Fruit fly (Drosophila melanogaster): ENCODE data around the gene pxb.

Gene pxb

dm6 chr3R:15679989-15680388 is 14.0 kb downstream of the pxb start:
- TF ChIP-seq CG32121 (GFP tag; IDR thresholded peaks at IDR 0.05) (no peak), Ets98B (GFP tag; IDR thresholded peaks at IDR 0.05) (no peak), CG9948 (tag; optimal IDR thresholded peaks at IDR 0.05) (no peak), CG17806 (tag; optimal IDR thresholded peaks at IDR 0.05) (no peak), CG14655 (GFP tag; optimal IDR thresholded peaks at IDR 0.05) (no peak), CG4496 (GFP tag; IDR thresholded peaks at IDR 0.05) (no peak), CG12605 (GFP tag; IDR thresholded peaks at IDR 0.05) (no peak), Pif1B (GFP tag; optimal IDR thresholded peaks at IDR 0.05) (no peak), gl (tag; optimal IDR thresholded peaks at IDR 0.05) (no peak), fd96Ca (GFP tag; IDR thresholded peaks at IDR 0.05) (no peak), CG8301 (tag; optimal IDR thresholded peaks at IDR 0.05) (no peak), Snoo (tag; optimal IDR thresholded peaks at IDR 0.05) (no peak)

dm6 chr3R:15680666-15681065 is 14.7 kb downstream of the pxb start:
- no peak for TF ChIP-seq CG8301 (tag; optimal IDR thresholded peaks at IDR 0.05)
- no peak for TF ChIP-seq gl (tag; optimal IDR thresholded peaks at IDR 0.05)
- TF ChIP-seq Ets98B (GFP tag; IDR thresholded peaks at IDR 0.05): no peak
- no peak for TF ChIP-seq fd96Ca (GFP tag; IDR thresholded peaks at IDR 0.05)
- TF ChIP-seq CG14655 (GFP tag; optimal IDR thresholded peaks at IDR 0.05): no peak
- TF ChIP-seq Pif1A (GFP tag; optimal IDR thresholded peaks at IDR 0.05): no peak
- TF ChIP-seq CG8159 (tag; optimal IDR thresholded peaks at IDR 0.05): no peak

- TF ChIP-seq CG8159 (tag; optimal IDR thresholded peaks at IDR 0.05) (no peak), Pif1B (GFP tag; optimal IDR thresholded peaks at IDR 0.05) (no peak), CG12605 (GFP tag; IDR thresholded peaks at IDR 0.05) (no peak), CG17806 (tag; optimal IDR thresholded peaks at IDR 0.05) (no peak), Ets98B (GFP tag; IDR thresholded peaks at IDR 0.05) (no peak), D1 (tag; optimal IDR thresholded peaks at IDR 0.05) (no peak), EcR (GFP tag; optimal IDR thresholded peaks at IDR 0.05) (no peak), Snoo (tag; optimal IDR thresholded peaks at IDR 0.05) (no peak), fd96Ca (GFP tag; IDR thresholded peaks at IDR 0.05) (no peak), CG14655 (GFP tag; optimal IDR thresholded peaks at IDR 0.05) (no peak), CG9948 (tag; optimal IDR thresholded peaks at IDR 0.05) (no peak), Pif1A (GFP tag; optimal IDR thresholded peaks at IDR 0.05) (no peak), CG8301 (tag; optimal IDR thresholded peaks at IDR 0.05) (no peak), gl (tag; optimal IDR thresholded peaks at IDR 0.05) (no peak), rn (GFP tag; IDR thresholded peaks at IDR 0.05) (no peak), CG13204 (GFP tag; optimal IDR thresholded peaks at IDR 0.05) (no peak)
These were observed 22.5 kb downstream of the pxb start for dm6 chr3R:15688441-15688840.

- TF ChIP-seq Pif1B (GFP tag; optimal IDR thresholded peaks at IDR 0.05) (no peak), CG13204 (GFP tag; optimal IDR thresholded peaks at IDR 0.05) (no peak), fd96Ca (GFP tag; IDR thresholded peaks at IDR 0.05) (no peak), CG8159 (tag; optimal IDR thresholded peaks at IDR 0.05) (no peak), Ets98B (GFP tag; IDR thresholded peaks at IDR 0.05) (no peak), CG17806 (tag; optimal IDR thresholded peaks at IDR 0.05) (no peak), CG32121 (GFP tag; IDR thresholded peaks at IDR 0.05) (no peak), Pif1A (GFP tag; optimal IDR thresholded peaks at IDR 0.05) (no peak), CG34367 (tag; optimal IDR thresholded peaks at IDR 0.05) (no peak), CG4496 (GFP tag; IDR thresholded peaks at IDR 0.05) (no peak), EcR (GFP tag; optimal IDR thresholded peaks at IDR 0.05) (no peak), gl (tag; optimal IDR thresholded peaks at IDR 0.05) (no peak), CG10348 (GFP tag; IDR thresholded peaks at IDR 0.05) (no peak), rn (GFP tag; IDR thresholded peaks at IDR 0.05) (no peak), Snoo (tag; optimal IDR thresholded peaks at IDR 0.05) (no peak), D1 (tag; optimal IDR thresholded peaks at IDR 0.05) (no peak), CG15710 (tag; optimal IDR thresholded peaks at IDR 0.05) (no peak), CG9948 (tag; optimal IDR thresholded peaks at IDR 0.05) (no peak), CG14655 (GFP tag; optimal IDR thresholded peaks at IDR 0.05) (no peak), CG8301 (tag; optimal IDR thresholded peaks at IDR 0.05) (no peak)
These were observed 26.8 kb downstream of the pxb start, which contains the start of gene CG31446 for dm6 chr3R:15692786-15693185. CG31446 (plus strand) TSS chr3R:15693086.

- no peak for TF ChIP-seq EcR (GFP tag; optimal IDR thresholded peaks at IDR 0.05)
- TF ChIP-seq CG15710 (tag; optimal IDR thresholded peaks at IDR 0.05): no peak
- no peak for TF ChIP-seq Ets98B (GFP tag; IDR thresholded peaks at IDR 0.05)
- no peak for TF ChIP-seq CG13204 (GFP tag; optimal IDR thresholded peaks at IDR 0.05)
- TF ChIP-seq CG8301 (tag; optimal IDR thresholded peaks at IDR 0.05): no peak
- no peak for TF ChIP-seq rn (GFP tag; IDR thresholded peaks at IDR 0.05)
These were observed 28.3 kb downstream of the pxb start for dm6 chr3R:15694332-15694731.

dm6 chr3R:15694941-15695340 is 29.0 kb downstream of the pxb start, which contains the start of gene CG5399:
CG5399 (plus strand) TSS chr3R:15695241.
- no peak for TF ChIP-seq gl (tag; optimal IDR thresholded peaks at IDR 0.05)
- no peak for TF ChIP-seq CG14655 (GFP tag; optimal IDR thresholded peaks at IDR 0.05)
- TF ChIP-seq Snoo (tag; optimal IDR thresholded peaks at IDR 0.05): no peak
- no peak for TF ChIP-seq D1 (tag; optimal IDR thresholded peaks at IDR 0.05)
- TF ChIP-seq Pif1A (GFP tag; optimal IDR thresholded peaks at IDR 0.05): no peak
- no peak for TF ChIP-seq CG17806 (tag; optimal IDR thresholded peaks at IDR 0.05)
- no peak for TF ChIP-seq CG4496 (GFP tag; IDR thresholded peaks at IDR 0.05)
- no peak for TF ChIP-seq fd96Ca (GFP tag; IDR thresholded peaks at IDR 0.05)
- TF ChIP-seq CG34367 (tag; optimal IDR thresholded peaks at IDR 0.05): no peak

Measured in whole organism, pupa.